Worm (Caenorhabditis elegans) whole organism, young adult: ENCODE data around the gene C16C8.5.

Source experiments
- D2030.7 ChIP-seq: fragments of 200-800 bp; sonication (Bioruptor generic); IDR thresholded peaks from 2 replicates; pipeline ENCODE4 v1.3.6; 2022; ENCODE audit warnings: missing genetic modification reagents, missing genetic modification characterization, missing compliant biosample characterization
- F22D6.2 ChIP-seq: sonication (generic microtip); optimal IDR thresholded peaks from 2 replicates; lab custom pipeline; 2016; ENCODE audit warnings: mild to moderate bottlenecking, missing genetic modification characterization, missing compliant biosample characterization
- F57C9.4 ChIP-seq: sonication (generic microtip); optimal IDR thresholded peaks from 2 replicates; lab custom pipeline; 2017; ENCODE audit warnings: mild to moderate bottlenecking, missing genetic modification characterization, missing compliant biosample characterization
- T07F8.4 ChIP-seq: sonication (generic microtip); optimal IDR thresholded peaks from 2 replicates; lab custom pipeline; 2016; ENCODE audit warnings: mild to moderate bottlenecking, missing genetic modification characterization, moderate library complexity, missing compliant biosample characterization
- T26A5.8 ChIP-seq: sonication (generic microtip); optimal IDR thresholded peaks from 2 replicates; lab custom pipeline; 2016; ENCODE audit warnings: missing genetic modification characterization, missing compliant biosample characterization
- Y53G8AR.9 ChIP-seq: fragments of 200-800 bp; sonication (Bioruptor generic); conservative IDR thresholded peaks from 2 replicates; pipeline ENCODE4 v1.3.6; 2022; ENCODE audit warnings: missing genetic modification reagents, missing genetic modification characterization, missing compliant biosample characterization
- Y56A3A.18 ChIP-seq: fragments of 200-800 bp; sonication (Bioruptor generic); IDR thresholded peaks from 2 replicates; pipeline ENCODE4 v1.3.6; 2022; ENCODE audit warnings: missing genetic modification reagents, missing genetic modification characterization, missing compliant biosample characterization
- Y79H2A.3 ChIP-seq: fragments of 200-800 bp; sonication (Bioruptor generic); conservative IDR thresholded peaks from 2 replicates; pipeline ENCODE4 v1.3.6; 2022; ENCODE audit warnings: missing genetic modification reagents, missing genetic modification characterization, missing compliant biosample characterization
- attf-3 ChIP-seq: fragments of 200-800 bp; sonication (Bioruptor generic); conservative IDR thresholded peaks from 2 replicates; pipeline ENCODE4 v1.3.6; 2022; ENCODE audit warnings: missing genetic modification reagents, missing genetic modification characterization, missing compliant biosample characterization
- bed-1 ChIP-seq: fragments of 200-800 bp; sonication (Bioruptor generic); IDR thresholded peaks from 2 replicates; pipeline ENCODE4 v1.3.6; 2022; ENCODE audit warnings: missing genetic modification reagents, missing genetic modification characterization, missing compliant biosample characterization
- ceh-100 ChIP-seq: fragments of 200-800 bp; sonication (Bioruptor generic); IDR thresholded peaks from 2 replicates; pipeline ENCODE4 v1.3.6; 2022; ENCODE audit warnings: missing genetic modification reagents, missing genetic modification characterization, missing compliant biosample characterization
- ceh-27 ChIP-seq: fragments of 200-800 bp; sonication (Bioruptor generic); optimal IDR thresholded peaks from 2 replicates; lab custom pipeline; 2018; ENCODE audit warnings: mild to moderate bottlenecking, missing genetic modification characterization, moderate library complexity, missing compliant biosample characterization
- ceh-79 ChIP-seq: sonication (generic microtip); optimal IDR thresholded peaks from 2 replicates; lab custom pipeline; 2017; ENCODE audit warnings: mild to moderate bottlenecking, missing genetic modification characterization, missing compliant biosample characterization
- chd-7 ChIP-seq: sonication (generic microtip); optimal IDR thresholded peaks from 2 replicates; lab custom pipeline; 2016; ENCODE audit warnings: mild to moderate bottlenecking, missing genetic modification characterization, moderate library complexity, missing compliant biosample characterization
- dpff-1 ChIP-seq: sonication (generic microtip); optimal IDR thresholded peaks from 2 replicates; lab custom pipeline; 2017; ENCODE audit warnings: mild to moderate bottlenecking, missing genetic modification characterization, missing compliant biosample characterization
- him-1 ChIP-seq: sonication (generic microtip); optimal IDR thresholded peaks from 2 replicates; lab custom pipeline; 2016; ENCODE audit warnings: missing genotype, missing genetic modification reagents, missing genetic modification characterization, missing compliant biosample characterization
- hlh-12 ChIP-seq: sonication (generic microtip); optimal IDR thresholded peaks from 2 replicates; lab custom pipeline; 2016; ENCODE audit warnings: missing genetic modification characterization, missing compliant biosample characterization
- hmg-20 ChIP-seq: fragments of 200-800 bp; sonication (Bioruptor generic); IDR thresholded peaks from 2 replicates; pipeline ENCODE4 v1.3.6; 2022; ENCODE audit warnings: missing genetic modification reagents, missing genetic modification characterization, missing compliant biosample characterization
- let-526 ChIP-seq: fragments of 200-800 bp; sonication (Bioruptor generic); IDR thresholded peaks from 2 replicates; pipeline ENCODE4 v1.3.6; 2022; ENCODE audit warnings: missing genetic modification reagents, missing genetic modification characterization, missing compliant biosample characterization
- lin-40 ChIP-seq: sonication (generic microtip); optimal IDR thresholded peaks from 2 replicates; lab custom pipeline; 2016; ENCODE audit warnings: missing genetic modification characterization, mild to moderate bottlenecking, missing compliant biosample characterization, missing genotype, missing genetic modification reagents
- lsl-1 ChIP-seq: fragments of 200-800 bp; sonication (Bioruptor generic); optimal IDR thresholded peaks from 2 replicates; lab custom pipeline; 2018; ENCODE audit warnings: mild to moderate bottlenecking, missing genetic modification characterization, moderate library complexity, missing compliant biosample characterization
- mcd-1 ChIP-seq: fragments of 200-800 bp; sonication (Bioruptor generic); IDR thresholded peaks from 2 replicates; pipeline ENCODE4 v1.3.6; 2022; ENCODE audit warnings: missing genetic modification reagents, missing genetic modification characterization, missing compliant biosample characterization
- mel-28 ChIP-seq: sonication (generic microtip); optimal IDR thresholded peaks from 2 replicates; lab custom pipeline; 2016; ENCODE audit warnings: borderline replicate concordance, mild to moderate bottlenecking, missing genetic modification characterization, missing compliant biosample characterization
- mxl-1 ChIP-seq: sonication (generic microtip); optimal IDR thresholded peaks from 2 replicates; lab custom pipeline; 2016; ENCODE audit warnings: missing genetic modification characterization, missing compliant biosample characterization
- nfya-1 ChIP-seq: sonication (generic microtip); optimal IDR thresholded peaks from 2 replicates; lab custom pipeline; 2017; ENCODE audit warnings: antibody characterized with exemption, missing compliant biosample characterization, missing genetic modification characterization, borderline replicate concordance; ENCODE audit not compliant: insufficient read depth
- nfya-2 ChIP-seq: fragments of 200-800 bp; sonication (Bioruptor generic); IDR thresholded peaks from 2 replicates; pipeline ENCODE4 v1.3.6; 2022; ENCODE audit warnings: missing genetic modification reagents, missing genetic modification characterization, missing compliant biosample characterization
- rec-8 ChIP-seq, 2 experiments: sonication (generic microtip); optimal IDR thresholded peaks; 2 replicates each; lab custom pipeline; 2016; ENCODE audit warnings: mild to moderate bottlenecking in 2 of 2, missing genetic modification characterization in 2 of 2, missing genetic modification reagents in 2 of 2, missing genotype in 2 of 2, missing biosample characterization in 1 of 2, missing compliant biosample characterization in 1 of 2, moderate library complexity in 1 of 2
- repo-1 ChIP-seq: sonication (generic microtip); optimal IDR thresholded peaks from 2 replicates; lab custom pipeline; 2017; ENCODE audit warnings: mild to moderate bottlenecking, missing genetic modification characterization, missing compliant biosample characterization
- sea-2 ChIP-seq: fragments of 200-800 bp; sonication (Bioruptor generic); IDR thresholded peaks from 2 replicates; pipeline ENCODE4 v1.3.6; 2022; ENCODE audit warnings: missing genetic modification characterization, missing compliant biosample characterization
- snpc-3.4 ChIP-seq: sonication (generic microtip); optimal IDR thresholded peaks from 2 replicates; lab custom pipeline; 2017; ENCODE audit warnings: missing genetic modification characterization, mild to moderate bottlenecking, missing compliant biosample characterization, antibody characterized with exemption, moderate library complexity, missing genotype, missing genetic modification reagents
- sptf-2 ChIP-seq: fragments of 200-800 bp; sonication (Bioruptor generic); optimal IDR thresholded peaks from 2 replicates; lab custom pipeline; 2018; ENCODE audit warnings: mild to moderate bottlenecking, missing genetic modification characterization, missing compliant biosample characterization
- tbp1 ChIP-seq: fragments of 200-800 bp; sonication (Bioruptor generic); optimal IDR thresholded peaks from 2 replicates; lab custom pipeline; 2018; ENCODE audit warnings: mild to moderate bottlenecking, missing genetic modification characterization, missing compliant biosample characterization
- unc-62 ChIP-seq: fragments of 150-350 bp; optimal IDR thresholded peaks from 2 replicates; lab custom pipeline; 2014; ENCODE audit warnings: missing biosample characterization, missing genetic modification reagents, missing genetic modification characterization
- xnd-1 ChIP-seq: sonication (generic microtip); optimal IDR thresholded peaks from 2 replicates; lab custom pipeline; 2016; ENCODE audit warnings: missing genotype, missing genetic modification reagents, missing genetic modification characterization, missing compliant biosample characterization
- ztf-26 ChIP-seq: sonication (generic microtip); optimal IDR thresholded peaks from 2 replicates; lab custom pipeline; 2017; ENCODE audit warnings: missing genetic modification characterization, missing compliant biosample characterization
- ztf-28 ChIP-seq: fragments of 200-800 bp; sonication (Bioruptor generic); IDR thresholded peaks from 2 replicates; pipeline ENCODE4 v1.3.6; 2022; ENCODE audit warnings: missing genetic modification reagents, missing genetic modification characterization, missing compliant biosample characterization

Gene C16C8.5

DNA sequence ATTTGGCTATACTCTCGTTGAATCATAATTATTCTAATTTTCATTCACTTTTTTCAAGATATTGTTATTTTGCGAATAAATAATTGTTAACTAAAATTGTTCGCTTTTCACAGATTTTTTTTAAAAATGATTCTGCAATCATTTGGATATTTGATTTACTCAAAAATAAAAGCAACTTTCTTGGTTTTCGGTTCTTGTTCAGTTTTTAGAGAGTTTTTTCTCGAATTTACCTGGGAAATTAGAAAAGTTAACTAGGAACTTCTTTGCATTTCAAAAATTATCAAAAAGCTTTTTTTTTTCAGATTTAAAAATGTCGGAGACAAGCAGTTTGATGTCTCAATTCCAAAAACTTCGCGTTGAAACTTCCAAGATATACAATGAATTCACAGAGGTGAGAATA lies 1.5 kb upstream of the C16C8.5 start, which contains the start of the genes C16C8.20 and gldi-6:
Gene C16C8.20 (plus strand): TSS at position 301 of the 400 bp plus-strand sequence.
Gene gldi-6 (plus strand): TSS at position 301 of the 400 bp plus-strand sequence.
- TF ChIP-seq ceh-27 (GFP tag; lab: Kevin White, UChicago) (no peak), snpc-3.4 (no peak), ceh-100 (GFP tag; lab: Robert Waterston, UW) (no peak), unc-62 (GFP tag; lab: Kevin White, UChicago) (no peak)

DNA sequence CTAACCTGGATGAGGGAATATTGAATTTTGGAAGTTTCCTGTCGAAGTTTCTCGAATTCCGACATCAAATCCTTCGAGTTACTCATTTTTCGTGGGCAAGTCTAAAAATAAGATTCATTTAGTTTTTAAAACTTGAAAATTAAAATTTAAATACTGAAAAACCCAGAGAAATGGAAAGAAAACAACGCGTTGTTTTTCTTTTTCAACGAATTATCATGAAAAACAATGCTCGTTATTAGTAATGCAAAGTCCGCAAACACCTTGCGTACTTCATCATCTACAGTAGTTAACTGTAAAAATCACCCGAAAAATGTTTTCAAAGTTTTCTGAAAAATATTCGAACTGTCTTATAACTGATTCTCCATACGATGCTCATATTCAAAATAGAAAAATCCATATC lies 905 bp downstream of the C16C8.5 start, which contains the start of gene C16C8.4:
Gene C16C8.4 (minus strand): TSS at position 101 of the 400 bp plus-strand sequence.
- peak; percentile 58 for TF ChIP-seq lsl-1
- TF ChIP-seq attf-3 (GFP tag; lab: Robert Waterston, UW), result no peak

DNA sequence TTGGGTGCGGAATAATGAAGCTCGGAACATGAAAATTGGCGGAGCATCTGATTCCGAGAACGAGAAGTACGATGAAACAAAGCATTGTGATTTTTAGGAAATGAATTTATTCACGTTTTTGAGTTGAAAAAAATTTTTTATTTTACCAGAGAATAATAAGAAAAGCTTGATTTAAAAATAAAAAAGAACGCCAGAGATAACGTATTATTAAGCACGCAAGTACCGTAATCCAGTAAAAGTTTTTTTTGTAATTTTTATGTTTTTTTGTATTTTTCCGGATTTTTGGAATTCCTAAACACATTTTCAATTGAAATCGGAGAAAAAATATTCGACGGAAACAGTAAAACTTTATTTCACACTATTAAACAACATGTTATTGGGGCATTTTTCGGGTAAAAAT lies 2.0 kb downstream of the C16C8.5 start, which contains the start of gene C16C8.22:
Gene C16C8.22 (minus strand): TSS at position 101 of the 400 bp plus-strand sequence.
- no peak for TF ChIP-seq nfya-1 (tag; lab: Kevin White, UChicago)
- no peak for TF ChIP-seq let-526 (GFP tag; lab: Robert Waterston, UW)

DNA sequence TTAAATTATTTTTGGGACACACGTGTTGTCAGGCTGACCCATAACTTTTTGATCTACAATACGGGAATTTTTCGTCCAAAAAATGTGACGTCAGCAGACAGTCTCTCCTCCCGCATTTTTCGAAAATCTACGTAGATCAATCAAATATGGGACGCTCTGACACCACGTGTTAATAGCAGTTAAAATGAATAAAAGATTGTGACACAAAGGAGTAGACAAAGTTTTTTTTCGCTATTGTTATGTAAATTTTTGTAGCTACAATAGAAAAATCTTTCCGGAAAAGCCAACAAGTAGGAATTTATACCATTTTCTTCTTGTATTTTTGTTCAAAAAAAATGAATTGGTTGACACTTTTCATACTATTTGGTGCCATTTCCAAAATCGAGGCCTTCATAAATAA lies 3.8 kb downstream of the C16C8.5 start, which contains the start of gene C16C8.27:
Gene C16C8.27 (plus strand): TSS at position 301 of the 400 bp plus-strand sequence.
- no peak for TF ChIP-seq hmg-20 (GFP tag; lab: Robert Waterston, UW)
- TF ChIP-seq sea-2 (GFP tag; lab: Robert Waterston, UW), result no peak
- no peak for TF ChIP-seq ztf-26
- no peak for TF ChIP-seq nfya-2 (GFP tag; lab: Robert Waterston, UW)
- no peak for TF ChIP-seq ztf-28 (GFP tag; lab: Robert Waterston, UW)
- no peak for TF ChIP-seq ceh-79
- TF ChIP-seq tbp1 (GFP tag; lab: Kevin White, UChicago), result no peak
- TF ChIP-seq mel-28, result no peak
- TF ChIP-seq attf-3 (GFP tag; lab: Robert Waterston, UW), result no peak
- TF ChIP-seq D2030.7 (GFP tag; lab: Robert Waterston, UW), result no peak
- no peak for TF ChIP-seq ceh-27 (GFP tag; lab: Kevin White, UChicago)
- TF ChIP-seq T26A5.8, result no peak
- no peak for TF ChIP-seq xnd-1
- TF ChIP-seq F57C9.4 (tag; lab: Kevin White, UChicago), result no peak
- TF ChIP-seq lin-40, result no peak
- no peak for TF ChIP-seq T07F8.4 (tag; lab: Kevin White, UChicago)
- TF ChIP-seq him-1, result no peak
- TF ChIP-seq dpff-1 (tag; lab: Kevin White, UChicago), result no peak
- no peak for TF ChIP-seq mxl-1
- TF ChIP-seq bed-1, result no peak
- TF ChIP-seq, all 124 proteins: peak for 0

DNA sequence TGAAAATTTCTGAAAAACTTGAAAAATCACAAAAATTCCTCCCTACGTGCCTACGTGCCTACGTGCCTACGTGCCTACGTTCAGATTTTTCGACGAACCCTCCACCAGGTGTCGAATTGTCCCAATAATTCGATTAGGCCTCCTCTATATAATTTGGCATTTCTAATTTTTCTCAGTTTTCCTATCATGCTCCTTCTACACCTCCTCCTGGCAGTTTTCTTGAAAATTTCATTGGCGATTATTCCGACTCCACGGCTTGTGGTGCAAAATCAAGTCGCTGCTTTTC lies 4.6 kb downstream of the C16C8.5 start, which contains the start of gene C16C8.17:
Gene C16C8.17 (plus strand): TSS at position 187 of the 286 bp plus-strand sequence.
- no peak for TF ChIP-seq Y56A3A.18 (GFP tag; lab: Robert Waterston, UW)
- no peak for TF ChIP-seq F22D6.2 (tag; lab: Kevin White, UChicago)
- TF ChIP-seq nfya-2 (GFP tag; lab: Robert Waterston, UW), result no peak
- no peak for TF ChIP-seq hlh-12 (tag; lab: Kevin White, UChicago)
- no peak for TF ChIP-seq Y53G8AR.9 (GFP tag; lab: Robert Waterston, UW)
- TF ChIP-seq tbp1 (GFP tag; lab: Kevin White, UChicago), result no peak
- TF ChIP-seq mel-28, result no peak
- no peak for TF ChIP-seq ceh-79
- TF ChIP-seq xnd-1, result no peak
- no peak for TF ChIP-seq sptf-2
- TF ChIP-seq dpff-1 (tag; lab: Kevin White, UChicago), result no peak
- TF ChIP-seq Y79H2A.3 (GFP tag; lab: Robert Waterston, UW), result no peak
- TF ChIP-seq sea-2 (GFP tag; lab: Robert Waterston, UW), result no peak
- no peak for TF ChIP-seq rec-8 (tag; optimal IDR thresholded peaks at IDR 0.05; lab: Kevin White, UChicago)
- TF ChIP-seq mcd-1 (GFP tag; lab: Robert Waterston, UW), result no peak
- TF ChIP-seq repo-1 (tag; lab: Kevin White, UChicago), result no peak
- TF ChIP-seq chd-7 (tag; lab: Kevin White, UChicago), result no peak
- TF ChIP-seq, all 124 proteins: peak for 0
